Fruit fly (Drosophila melanogaster) whole organism, prepupa: ENCODE results near the gene Atg5.

Source experiments
- CG11294 ChIP-seq: fragments of 200-800 bp; sonication (Bioruptor generic); IDR thresholded peaks from 2 replicates; pipeline ENCODE4 v1.3.6; 2022; ENCODE audit warnings: missing biosample characterization, missing genetic modification characterization
- CG3919 ChIP-seq: fragments of 200-800 bp; sonication (Bioruptor generic); optimal IDR thresholded peaks from 3 replicates; lab custom pipeline; 2016; ENCODE audit warnings: missing biosample characterization, missing genetic modification characterization
- Lpt ChIP-seq: fragments of 200-800 bp; sonication (Bioruptor generic); optimal IDR thresholded peaks from 3 replicates; lab custom pipeline; 2016; ENCODE audit warnings: missing biosample characterization, missing genetic modification characterization
- OdsH ChIP-seq: fragments of 200-800 bp; sonication (Bioruptor generic); optimal IDR thresholded peaks from 3 replicates; lab custom pipeline; 2016; ENCODE audit warnings: missing biosample characterization, missing genetic modification characterization
- Smox ChIP-seq: fragments of 200-800 bp; sonication (Bioruptor generic); optimal IDR thresholded peaks from 3 replicates; lab custom pipeline; 2016; ENCODE audit warnings: missing biosample characterization, missing genetic modification characterization
- eg ChIP-seq: fragments of 200-800 bp; sonication (Bioruptor generic); IDR thresholded peaks from 3 replicates; pipeline ENCODE4 v1.3.6; 2022; ENCODE audit warnings: missing biosample characterization, missing genetic modification characterization
- fd85E ChIP-seq: fragments of 200-800 bp; sonication (Bioruptor generic); optimal IDR thresholded peaks from 3 replicates; lab custom pipeline; 2016; ENCODE audit warnings: missing biosample characterization, missing genetic modification characterization
- ss ChIP-seq, 2 experiments: fragments of 200-800 bp; sonication (Bioruptor generic); optimal IDR thresholded peaks; 2 replicates in 1 of 2; 3 replicates in 1 of 2; lab custom pipeline; 2017 to 2018; ENCODE audit warnings: mild to moderate bottlenecking in 2 of 2, missing biosample characterization in 2 of 2, missing genetic modification characterization in 2 of 2, moderate library complexity in 1 of 2
- vri ChIP-seq: fragments of 200-800 bp; sonication (Bioruptor generic); optimal IDR thresholded peaks from 3 replicates; lab custom pipeline; 2016; ENCODE audit warnings: missing biosample characterization, mild to moderate bottlenecking, missing genetic modification characterization

- TF ChIP-seq Smox (GFP tag; lab: Kevin White, UChicago) (no peak), CG3919 (GFP tag; lab: Kevin White, UChicago) (peak; percentile 66), vri (GFP tag; lab: Kevin White, UChicago) (no peak), Lpt (GFP tag; lab: Kevin White, UChicago) (peak; percentile 66), eg (GFP tag; lab: Robert Waterston, UW) (peak; percentile 79; the same call in 2 of the 3 replicates), OdsH (GFP tag; lab: Kevin White, UChicago) (peak; percentile 72), CG11294 (GFP tag; lab: Robert Waterston, UW) (peak; percentile 58), fd85E (no peak), ss (GFP tag; optimal IDR thresholded peaks at IDR 0.05; lab: Kevin White, UChicago) (peak; percentile 20 to 36)
Observed at dm6 chrX:7336121-7336961, 12.8 kb upstream of the Atg5 start.
